Fruit fly (Drosophila melanogaster) ovary, adult (tissue): Measurements from ENCODE around the gene CG13698.

Experiments used
- CG17801 ChIP-seq: fragments of 200-800 bp; optimal IDR thresholded peaks from 2 replicates; lab custom pipeline; 2019; ENCODE audit warnings: missing biosample characterization, mild to moderate bottlenecking, missing genetic modification characterization, moderate library complexity; ENCODE audit not compliant: partially characterized antibody

The CG13698 gene

dm6 chr3L:18106021-18106944 lies at the start of gene CG13698, which contains the start of gene mRpS26:
CG13698 (minus strand) TSS chr3L:18106149.
mRpS26 (plus strand) TSS chr3L:18106579.
- TF ChIP-seq CG17801 (GFP tag; lab: Kevin White, UChicago): no peak

- no peak for TF ChIP-seq CG17801 (GFP tag; lab: Kevin White, UChicago)
Measured at dm6 chr3L:18154140-18154539, 48.2 kb upstream of the CG13698 start.

DNA sequence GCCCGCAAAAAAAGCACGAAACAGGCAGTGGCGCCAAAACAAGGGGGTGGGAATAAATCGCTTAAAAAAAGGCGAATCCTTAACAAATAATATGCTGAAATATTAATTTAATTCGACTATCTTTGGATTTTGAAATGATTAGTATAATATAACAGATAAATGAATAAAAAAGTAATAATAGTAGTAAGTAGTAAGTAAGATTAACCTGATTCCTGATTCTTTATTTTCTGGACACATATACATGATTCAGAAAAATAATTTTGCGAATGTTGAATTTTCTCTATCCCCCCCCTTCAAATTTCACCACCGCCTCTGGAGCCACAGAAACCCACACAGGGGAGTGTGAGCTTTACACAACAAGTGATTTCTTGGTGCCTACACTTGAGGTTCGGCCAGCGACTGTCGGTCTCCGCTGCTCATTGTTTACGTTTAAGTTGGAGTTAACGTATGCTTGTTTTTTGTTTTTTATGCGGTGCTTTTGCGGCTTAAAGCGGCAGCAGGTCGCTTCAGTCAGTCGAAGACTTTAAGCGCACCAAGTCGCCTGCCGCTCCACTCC lies 42.5 kb upstream of the CG13698 start, which contains the start of gene CG7330:
Gene CG7330 (plus strand): TSS at position 506 of the 556 bp plus-strand sequence.
- TF ChIP-seq CG17801 (GFP tag; lab: Kevin White, UChicago): peak; percentile 94

- no peak for TF ChIP-seq CG17801 (GFP tag; lab: Kevin White, UChicago)
Measured at dm6 chr3L:18147596-18147995, 41.6 kb upstream of the CG13698 start.

- TF ChIP-seq CG17801 (GFP tag; lab: Kevin White, UChicago): no peak
Measured at dm6 chr3L:18146833-18147232, 40.9 kb upstream of the CG13698 start.

- no peak for TF ChIP-seq CG17801 (GFP tag; lab: Kevin White, UChicago)
Measured at dm6 chr3L:18144620-18145019, 38.7 kb upstream of the CG13698 start.

- no peak for TF ChIP-seq CG17801 (GFP tag; lab: Kevin White, UChicago)
Measured at dm6 chr3L:18142969-18143368, 37.0 kb upstream of the CG13698 start.

- TF ChIP-seq CG17801 (GFP tag; lab: Kevin White, UChicago): peak; percentile 4
Measured at dm6 chr3L:18139184-18139629, 33.3 kb upstream of the CG13698 start, which contains the start of gene geko. geko (plus strand) TSS chr3L:18139402.

dm6 chr3L:18138280-18138679 lies 32.3 kb upstream of the CG13698 start:
- TF ChIP-seq CG17801 (GFP tag; lab: Kevin White, UChicago): no peak

- peak; percentile 7 for TF ChIP-seq CG17801 (GFP tag; lab: Kevin White, UChicago)
Measured at dm6 chr3L:18137197-18137596, 31.2 kb upstream of the CG13698 start.

DNA sequence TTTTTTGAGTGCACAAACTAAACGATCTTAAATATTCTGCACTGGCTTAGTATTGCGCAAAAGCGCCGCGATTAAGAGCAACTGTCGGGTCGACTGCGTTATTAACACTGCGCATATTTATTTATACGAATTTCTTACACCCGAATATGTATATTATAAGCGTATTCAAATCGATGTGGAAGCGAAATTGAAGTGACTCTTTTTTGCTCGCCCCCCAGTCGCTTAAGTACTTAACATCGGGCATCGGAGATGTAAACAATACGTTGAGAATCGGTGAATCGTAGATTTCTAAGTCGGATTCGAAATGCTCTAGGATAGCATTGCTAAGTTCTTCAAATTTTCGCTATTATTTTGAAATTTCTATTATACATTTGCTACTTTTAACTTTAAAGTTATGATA lies 26.6 kb upstream of the CG13698 start, which contains the start of gene Cyp312a1:
Gene Cyp312a1 (minus strand): TSS at position 101 of the 400 bp plus-strand sequence.
- TF ChIP-seq CG17801 (GFP tag; lab: Kevin White, UChicago): no peak

- no peak for TF ChIP-seq CG17801 (GFP tag; lab: Kevin White, UChicago)
Measured at dm6 chr3L:18124138-18124537, 18.2 kb upstream of the CG13698 start.

dm6 chr3L:18121889-18122288 lies 15.9 kb upstream of the CG13698 start, which contains the start of gene CG42853:
CG42853 (minus strand) TSS chr3L:18121989.
- no peak for TF ChIP-seq CG17801 (GFP tag; lab: Kevin White, UChicago)

DNA sequence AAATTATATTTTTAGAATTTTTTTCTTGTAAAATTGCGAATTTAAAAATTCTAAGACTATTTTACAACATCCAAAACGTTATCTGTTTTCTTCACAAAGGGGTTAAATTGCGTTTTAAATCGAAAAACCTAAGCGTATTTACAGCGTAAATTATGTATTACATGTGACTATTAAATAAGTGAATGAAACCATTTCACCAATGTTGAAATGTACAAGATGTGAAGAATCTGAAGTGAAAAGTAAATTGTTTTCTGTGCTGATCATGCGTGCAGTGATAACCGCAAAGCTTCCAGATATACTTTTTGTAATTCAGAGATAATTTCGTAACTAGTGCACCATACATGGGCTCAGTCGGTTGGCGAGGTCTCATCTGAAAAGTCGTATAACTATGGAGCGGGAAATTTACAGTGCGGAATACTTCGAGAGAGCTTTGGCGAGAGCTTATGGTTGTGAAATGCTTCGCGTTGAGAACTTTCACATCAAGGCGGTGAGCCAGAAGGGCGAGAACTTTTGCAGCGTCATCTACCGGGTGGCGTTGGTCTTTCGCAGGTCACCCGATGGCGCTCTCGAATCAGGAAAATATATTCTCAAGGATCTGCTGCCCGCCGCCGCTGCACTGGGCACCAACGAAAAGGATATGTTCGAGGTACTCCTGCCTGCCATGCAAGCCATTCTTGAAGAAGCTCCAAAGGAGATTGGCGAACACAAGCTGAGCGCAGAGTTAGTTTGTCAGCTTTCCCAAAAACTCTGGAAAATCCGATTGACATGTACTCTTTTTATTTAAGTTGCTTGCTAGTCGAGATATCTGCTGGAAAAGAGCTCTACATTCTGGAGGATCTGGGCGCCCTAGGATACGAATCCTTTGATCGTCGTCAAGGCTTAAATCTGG lies 8.3 kb upstream of the CG13698 start:
- TF ChIP-seq CG17801 (GFP tag; lab: Kevin White, UChicago): peak; percentile 72
